Fruit fly (Drosophila melanogaster) whole organism, adult: Measurements from ENCODE around the gene CG3588.

Experiments
- CG11617 ChIP-seq: fragments of 200-800 bp; sonication (Bioruptor generic); optimal IDR thresholded peaks from 2 replicates; lab custom pipeline; 2017; ENCODE audit warnings: mild to moderate bottlenecking, missing biosample characterization, missing genetic modification reagents, missing genetic modification characterization
- CG1620 ChIP-seq: fragments of 200-800 bp; sonication (Bioruptor generic); optimal IDR thresholded peaks from 2 replicates; lab custom pipeline; 2016; ENCODE audit warnings: missing biosample characterization, missing genetic modification characterization
- CG7045 ChIP-seq: fragments of 200-800 bp; sonication (Bioruptor generic); optimal IDR thresholded peaks from 2 replicates; lab custom pipeline; 2017; ENCODE audit warnings: missing biosample characterization, mild to moderate bottlenecking, missing genetic modification characterization
- CG7101 ChIP-seq: fragments of 200-800 bp; sonication (Bioruptor generic); optimal IDR thresholded peaks from 2 replicates; lab custom pipeline; 2018; ENCODE audit warnings: missing biosample characterization, mild to moderate bottlenecking, missing genetic modification characterization, moderate library complexity
- Crg-1 ChIP-seq: fragments of 200-800 bp; sonication (Bioruptor generic); optimal IDR thresholded peaks from 2 replicates; lab custom pipeline; 2016; ENCODE audit warnings: missing biosample characterization, missing genetic modification characterization
- cnc ChIP-seq, 2 experiments: fragments of >200 bp; optimal IDR thresholded peaks; 2 replicates each; lab custom pipeline; 2017

DNA sequence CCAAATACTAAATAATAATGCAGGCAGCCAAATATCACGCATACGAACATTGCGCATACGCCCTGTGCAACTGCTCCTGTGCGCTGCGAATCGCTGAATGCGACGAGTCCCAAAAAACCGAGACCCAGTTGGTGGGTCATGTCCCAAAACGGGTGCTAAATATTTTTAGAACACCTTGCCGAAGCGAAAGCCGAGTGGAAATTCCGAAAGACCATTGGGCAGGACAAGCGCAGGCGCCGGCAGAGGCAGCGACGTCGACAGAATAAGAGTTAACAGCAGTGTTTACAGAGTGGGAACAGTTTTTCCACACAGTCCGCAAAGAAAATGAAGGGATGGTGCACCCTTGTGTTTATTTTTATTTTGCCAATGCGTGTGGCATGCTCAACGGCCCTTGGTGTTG, 31.4 kb upstream of the CG3588 start:
- no peak for TF ChIP-seq CG7045 (GFP tag; lab: Kevin White, UChicago)
- TF ChIP-seq CG1620 (GFP tag; lab: Kevin White, UChicago) = no peak
- no peak for TF ChIP-seq Crg-1 (GFP tag; lab: Kevin White, UChicago)
- TF ChIP-seq CG11617 (GFP tag; lab: Kevin White, UChicago) = no peak
- no peak for TF ChIP-seq CG7101 (tag; lab: Kevin White, UChicago)
- TF ChIP-seq cnc (optimal IDR thresholded peaks at IDR 0.05; lab: Kevin White, UChicago) = no peak
